Fruit fly (Drosophila melanogaster) whole organism, embryonic: ENCODE measurements around the gene Catsup.

Experiments used
- B-H2 ChIP-seq: fragments of 200-800 bp; sonication (Bioruptor generic); optimal IDR thresholded peaks from 2 replicates; lab custom pipeline; 2018; ENCODE audit warnings: missing biosample characterization, mild to moderate bottlenecking, missing genetic modification characterization
- CG1024 ChIP-seq: fragments of 200-800 bp; sonication (Bioruptor generic); IDR thresholded peaks from 2 replicates; pipeline ENCODE4 v1.3.6; 2022; ENCODE audit warnings: missing biosample characterization, missing genetic modification characterization
- CG10543 ChIP-seq: fragments of 200-800 bp; sonication (Bioruptor generic); optimal IDR thresholded peaks from 3 replicates; lab custom pipeline; 2017; ENCODE audit warnings: missing biosample characterization, mild to moderate bottlenecking, missing genetic modification characterization, moderate library complexity
- CG11504 ChIP-seq: fragments of 200-800 bp; sonication (Bioruptor generic); optimal IDR thresholded peaks from 3 replicates; lab custom pipeline; 2019; ENCODE audit warnings: missing biosample characterization, mild to moderate bottlenecking, missing genetic modification characterization, moderate library complexity
- CG11695 ChIP-seq: fragments of 200-800 bp; sonication (Bioruptor generic); IDR thresholded peaks from 3 replicates; pipeline ENCODE4 v1.3.6; 2022; ENCODE audit warnings: missing biosample characterization, missing genetic modification characterization
- CG12104 ChIP-seq: fragments of 200-800 bp; sonication (Bioruptor generic); optimal IDR thresholded peaks from 3 replicates; lab custom pipeline; 2016; ENCODE audit warnings: missing biosample characterization, missing genetic modification characterization
- CG1233 ChIP-seq: fragments of 200-800 bp; sonication (Bioruptor generic); optimal IDR thresholded peaks from 4 replicates; lab custom pipeline; 2018; ENCODE audit warnings: missing biosample characterization, mild to moderate bottlenecking, missing genetic modification characterization
- CG13424 ChIP-seq: fragments of 200-800 bp; sonication (Bioruptor generic); optimal IDR thresholded peaks from 2 replicates; lab custom pipeline; 2019; ENCODE audit warnings: missing biosample characterization, mild to moderate bottlenecking, missing genetic modification characterization, moderate library complexity
- CG14014 ChIP-seq: fragments of 200-800 bp; sonication (Bioruptor generic); IDR thresholded peaks from 2 replicates; pipeline ENCODE4 v1.3.6; 2022; ENCODE audit warnings: missing biosample characterization, missing genetic modification characterization
- CG1602 ChIP-seq: fragments of 200-800 bp; sonication (Bioruptor generic); optimal IDR thresholded peaks from 3 replicates; lab custom pipeline; 2016; ENCODE audit warnings: missing biosample characterization, missing genetic modification characterization
- CG16813 ChIP-seq: fragments of 200-800 bp; sonication (Bioruptor generic); IDR thresholded peaks from 3 replicates; pipeline ENCODE4 v1.3.6; 2022; ENCODE audit warnings: missing biosample characterization, missing genetic modification characterization; ENCODE audit not compliant: partially characterized antibody
- CG16815 ChIP-seq: fragments of 200-800 bp; sonication (Bioruptor generic); optimal IDR thresholded peaks from 3 replicates; lab custom pipeline; 2017; ENCODE audit warnings: missing biosample characterization, mild to moderate bottlenecking, missing genetic modification characterization
- CG17359 ChIP-seq: fragments of 200-800 bp; sonication (Bioruptor generic); optimal IDR thresholded peaks from 3 replicates; lab custom pipeline; 2018; ENCODE audit warnings: missing biosample characterization, mild to moderate bottlenecking, missing genetic modification characterization, moderate library complexity
- CG32772 ChIP-seq: fragments of 200-800 bp; sonication (Bioruptor generic); IDR thresholded peaks from 2 replicates; pipeline ENCODE4 v1.3.6; 2022; ENCODE audit warnings: missing biosample characterization, missing genetic modification characterization
- CG4328 ChIP-seq: fragments of 200-800 bp; sonication (Bioruptor generic); optimal IDR thresholded peaks from 3 replicates; lab custom pipeline; 2017; ENCODE audit warnings: missing biosample characterization, missing genetic modification reagents, missing genetic modification characterization
- CG43689 ChIP-seq: fragments of 200-800 bp; sonication (Bioruptor generic); IDR thresholded peaks from 2 replicates; pipeline ENCODE4 v1.3.6; 2022; ENCODE audit warnings: missing biosample characterization, missing genetic modification characterization
- CG4617 ChIP-seq: fragments of 200-800 bp; sonication (Bioruptor generic); optimal IDR thresholded peaks from 3 replicates; lab custom pipeline; 2016; ENCODE audit warnings: missing biosample characterization, missing genetic modification characterization, borderline replicate concordance
- CG4730 ChIP-seq: fragments of 200-800 bp; sonication (Bioruptor generic); IDR thresholded peaks from 2 replicates; pipeline ENCODE4 v1.3.6; 2022; ENCODE audit warnings: missing biosample characterization, missing genetic modification characterization
- CG4820 ChIP-seq: fragments of 200-800 bp; sonication (Bioruptor generic); optimal IDR thresholded peaks from 3 replicates; lab custom pipeline; 2016; ENCODE audit warnings: missing biosample characterization, missing genetic modification characterization
- CG6813 ChIP-seq: fragments of 200-800 bp; sonication (Bioruptor generic); optimal IDR thresholded peaks from 2 replicates; lab custom pipeline; 2017; ENCODE audit warnings: missing biosample characterization, missing genetic modification characterization, mild to moderate bottlenecking, moderate library complexity, missing genetic modification reagents
- CG7556 ChIP-seq: fragments of 200-800 bp; sonication (Bioruptor generic); optimal IDR thresholded peaks from 2 replicates; lab custom pipeline; 2017; ENCODE audit warnings: missing biosample characterization, mild to moderate bottlenecking, missing genetic modification characterization
- CkIIα-i1 ChIP-seq: fragments of 200-800 bp; sonication (Bioruptor generic); IDR thresholded peaks from 2 replicates; pipeline ENCODE4 v1.3.6; 2022; ENCODE audit warnings: missing biosample characterization, missing genetic modification characterization
- Dip2 ChIP-seq: fragments of 200-800 bp; sonication (Bioruptor generic); IDR thresholded peaks from 2 replicates; pipeline ENCODE4 v1.3.6; 2022; ENCODE audit warnings: missing biosample characterization, missing genetic modification characterization
- HHEX ChIP-seq: fragments of 200-800 bp; sonication (Bioruptor generic); optimal IDR thresholded peaks from 3 replicates; lab custom pipeline; 2017; ENCODE audit warnings: missing biosample characterization, mild to moderate bottlenecking, missing genetic modification characterization, missing genetic modification reagents
- Hey ChIP-seq: fragments of 200-800 bp; sonication (Bioruptor generic); optimal IDR thresholded peaks from 3 replicates; lab custom pipeline; 2018; ENCODE audit warnings: missing biosample characterization, mild to moderate bottlenecking, missing genetic modification characterization
- Hr39 ChIP-seq: fragments of >200 bp; optimal IDR thresholded peaks from 2 replicates; lab custom pipeline; 2017
- Med ChIP-seq: fragments of 200-800 bp; sonication (Bioruptor generic); peaks from one replicate; lab custom pipeline; 2016; ENCODE audit warnings: missing biosample characterization, missing genetic modification characterization, mild to moderate bottlenecking, inconsistent platforms, moderate library complexity
- Stat92E ChIP-seq, 3 experiments: fragments of >200 bp in 2 of 3; fragments of 200-800 bp in 1 of 3; sonication (Bioruptor generic) in 1 of 3; optimal IDR thresholded peaks; 2 replicates each; lab custom pipeline; 2017 to 2019; ENCODE audit warnings: missing biosample characterization in 3 of 3, missing genetic modification characterization in 3 of 3, mild to moderate bottlenecking in 1 of 3, moderate library complexity in 1 of 3
- Vsx1 ChIP-seq: fragments of 200-800 bp; sonication (Bioruptor generic); optimal IDR thresholded peaks from 2 replicates; lab custom pipeline; 2017; ENCODE audit warnings: missing biosample characterization, mild to moderate bottlenecking, missing genetic modification characterization, missing genetic modification reagents
- Xrp1 ChIP-seq: fragments of 200-800 bp; sonication (Bioruptor generic); IDR thresholded peaks from 2 replicates; pipeline ENCODE4 v1.3.6; 2022; ENCODE audit warnings: missing biosample characterization, missing genetic modification characterization
- bigmax ChIP-seq: fragments of 200-800 bp; sonication (Bioruptor generic); optimal IDR thresholded peaks from 2 replicates; lab custom pipeline; 2018; ENCODE audit warnings: missing biosample characterization, mild to moderate bottlenecking, missing genetic modification characterization
- crp ChIP-seq, 2 experiments: fragments of 200-800 bp; sonication (Bioruptor generic); optimal IDR thresholded peaks; 2 replicates in 1 of 2; 3 replicates in 1 of 2; lab custom pipeline; 2017; ENCODE audit warnings: missing biosample characterization in 2 of 2, missing genetic modification characterization in 2 of 2, mild to moderate bottlenecking in 1 of 2, moderate library complexity in 1 of 2
- dpn ChIP-seq, 2 experiments: fragments of 200-800 bp; sonication (Bioruptor generic); optimal IDR thresholded peaks; 3 replicates each; lab custom pipeline; 2016; ENCODE audit warnings: missing biosample characterization in 2 of 2, missing genetic modification characterization in 2 of 2
- fd3F ChIP-seq: fragments of 200-800 bp; sonication (Bioruptor generic); optimal IDR thresholded peaks from 2 replicates; lab custom pipeline; 2018; ENCODE audit warnings: missing biosample characterization, mild to moderate bottlenecking, missing genetic modification characterization, moderate library complexity
- insv ChIP-seq, 2 experiments: fragments of 200-800 bp; sonication (Bioruptor generic); optimal IDR thresholded peaks; 3 replicates each; lab custom pipeline; 2016 to 2018; ENCODE audit warnings: missing biosample characterization in 2 of 2, missing genetic modification characterization in 2 of 2
- inv ChIP-seq: fragments of 200-800 bp; sonication (Bioruptor generic); IDR thresholded peaks from 2 replicates; pipeline ENCODE4 v1.3.6; 2022; ENCODE audit warnings: missing biosample characterization, missing genetic modification characterization; ENCODE audit not compliant: partially characterized antibody
- kah ChIP-seq: fragments of 200-800 bp; sonication (Bioruptor generic); optimal IDR thresholded peaks from 2 replicates; lab custom pipeline; 2018; ENCODE audit warnings: missing biosample characterization, mild to moderate bottlenecking, missing genetic modification characterization
- knrl ChIP-seq: fragments of 200-800 bp; sonication (Bioruptor generic); IDR thresholded peaks from 3 replicates; pipeline ENCODE4 v1.3.6; 2022; ENCODE audit warnings: missing biosample characterization, missing genetic modification characterization; ENCODE audit not compliant: partially characterized antibody
- lbe ChIP-seq: fragments of 200-800 bp; sonication (Bioruptor generic); optimal IDR thresholded peaks from 2 replicates; lab custom pipeline; 2016; ENCODE audit warnings: missing biosample characterization, mild to moderate bottlenecking, missing genetic modification characterization
- luna ChIP-seq: fragments of 200-800 bp; sonication (Bioruptor generic); optimal IDR thresholded peaks from 2 replicates; lab custom pipeline; 2016; ENCODE audit warnings: missing biosample characterization, missing genetic modification characterization
- mld ChIP-seq: fragments of 200-800 bp; sonication (Bioruptor generic); IDR thresholded peaks from 3 replicates; pipeline ENCODE4 v1.3.6; 2022; ENCODE audit warnings: missing biosample characterization, missing genetic modification characterization; ENCODE audit not compliant: partially characterized antibody
- nom ChIP-seq: fragments of 200-800 bp; sonication (Bioruptor generic); optimal IDR thresholded peaks from 2 replicates; lab custom pipeline; 2017; ENCODE audit warnings: missing biosample characterization, missing genetic modification characterization, mild to moderate bottlenecking, moderate library complexity, missing genetic modification reagents
- pho ChIP-seq: fragments of 200-800 bp; sonication (Bioruptor generic); optimal IDR thresholded peaks from 2 replicates; lab custom pipeline; 2016; ENCODE audit warnings: missing biosample characterization, missing genetic modification characterization
- run ChIP-seq: fragments of 200-800 bp; sonication (Bioruptor generic); optimal IDR thresholded peaks from 3 replicates; lab custom pipeline; 2018; ENCODE audit warnings: missing biosample characterization, mild to moderate bottlenecking, missing genetic modification characterization
- stc ChIP-seq: fragments of 200-800 bp; sonication (Bioruptor generic); IDR thresholded peaks from 2 replicates; pipeline ENCODE4 v1.3.6; 2022; ENCODE audit warnings: missing biosample characterization, missing genetic modification characterization
- toy ChIP-seq: fragments of 200-800 bp; sonication (Bioruptor generic); IDR thresholded peaks from 2 replicates; pipeline ENCODE4 v1.3.6; 2022; ENCODE audit warnings: missing biosample characterization, missing genetic modification characterization
- vfl ChIP-seq: fragments of 200-800 bp; sonication (Bioruptor generic); optimal IDR thresholded peaks from 2 replicates; lab custom pipeline; 2016; ENCODE audit warnings: missing biosample characterization, missing genetic modification characterization

Gene Catsup

DNA sequence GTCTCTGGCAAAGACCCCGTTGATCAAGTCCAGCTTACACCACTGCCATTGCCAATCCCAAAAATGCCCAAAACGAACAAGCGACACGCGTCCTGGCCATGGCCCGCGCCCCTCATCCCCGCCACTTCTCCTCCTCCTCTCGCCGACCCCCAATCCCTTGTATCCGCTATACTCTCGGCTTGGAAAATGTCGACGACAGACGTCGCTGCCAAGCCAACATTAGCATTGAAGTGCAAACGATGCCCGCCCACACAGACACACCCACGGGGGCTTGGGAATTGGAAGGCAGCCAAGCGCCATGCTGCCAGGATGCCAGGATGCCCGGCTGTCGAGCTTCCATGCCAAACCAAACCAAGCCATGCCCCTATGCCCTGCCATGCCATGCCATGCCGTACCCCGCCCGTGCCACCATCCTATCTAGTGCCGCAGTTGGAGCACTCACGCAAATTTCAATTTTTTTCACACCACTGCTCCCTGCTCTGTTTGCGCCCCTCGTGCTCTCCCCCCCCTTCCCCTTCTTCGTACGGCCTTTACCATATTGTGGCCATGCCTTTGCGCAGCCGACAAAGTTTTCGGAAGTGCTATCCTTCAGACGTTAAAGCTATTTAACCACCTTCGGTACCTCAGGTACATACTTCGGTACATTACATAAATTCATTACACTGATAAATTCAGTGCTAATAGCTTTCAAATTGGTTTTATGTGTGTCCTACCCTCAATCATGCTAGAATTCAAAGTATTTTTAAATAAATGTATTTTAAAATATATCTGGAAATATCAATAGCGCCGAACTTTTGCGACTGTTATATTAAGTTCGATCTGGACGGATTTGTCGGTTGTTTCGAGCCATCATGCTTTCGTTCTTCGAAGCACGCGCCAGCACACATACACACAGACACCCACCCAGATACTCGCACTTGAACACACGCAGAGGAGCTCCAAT is 20.1 kb upstream of the Catsup start (continued):
- TF ChIP-seq CG12104 (GFP tag; lab: Kevin White, UChicago) = peak; percentile 51
- TF ChIP-seq Xrp1 (GFP tag; lab: Robert Waterston, UW) = peak; percentile 79
- no peak for TF ChIP-seq mld (GFP tag; lab: Robert Waterston, UW)
- peak; percentile 74 for TF ChIP-seq nom (GFP tag; lab: Kevin White, UChicago)
- TF ChIP-seq CG4328 (GFP tag; lab: Kevin White, UChicago) = peak; percentile 55
- TF ChIP-seq crp (GFP tag; optimal IDR thresholded peaks at IDR 0.05; lab: Kevin White, UChicago) = peak in 1 of 2 experiments; percentile 34
- TF ChIP-seq insv (GFP tag; optimal IDR thresholded peaks at IDR 0.05; lab: Kevin White, UChicago) = peak in 1 of 2 experiments; percentile 44
- no peak for TF ChIP-seq CG32772 (GFP tag; lab: Robert Waterston, UW)
- peak; percentile 72 for TF ChIP-seq run
- TF ChIP-seq CG6813 (GFP tag; lab: Kevin White, UChicago) = peak; percentile 57
- peak; percentile 79 for TF ChIP-seq CG11695 (GFP tag; lab: Robert Waterston, UW)
- TF ChIP-seq knrl (GFP tag; lab: Robert Waterston, UW) = no peak
- TF ChIP-seq Vsx1 (GFP tag; lab: Kevin White, UChicago) = peak; percentile 62
- no peak for TF ChIP-seq luna (GFP tag; lab: Kevin White, UChicago)
- TF ChIP-seq lbe (GFP tag; lab: Kevin White, UChicago) = peak; percentile 65
- TF ChIP-seq kah = peak; percentile 38
- peak in 1 of 3 experiments; percentile 19 for TF ChIP-seq Stat92E (GFP tag; optimal IDR thresholded peaks at IDR 0.05; lab: Kevin White, UChicago)
- peak; percentile 4 to 72 for TF ChIP-seq dpn (GFP tag; optimal IDR thresholded peaks at IDR 0.05; lab: Kevin White, UChicago)
- peak; percentile 68 for TF ChIP-seq CG1602
- TF ChIP-seq CG11504 (tag; lab: Kevin White, UChicago) = peak; percentile 86
- peak; percentile 89 for TF ChIP-seq CG13424 (tag; lab: Kevin White, UChicago)
- TF ChIP-seq B-H2 (GFP tag; lab: Kevin White, UChicago) = peak; percentile 83
- TF ChIP-seq CG17359 = peak; percentile 72
- no peak for TF ChIP-seq Hr39
- TF ChIP-seq CG4820 = peak; percentile 61
- TF ChIP-seq CG4730 = 0 out of 2 replicates have a peak, but pooled peaks have one; percentile 6
- TF ChIP-seq stc (GFP tag; lab: Robert Waterston, UW) = 0 out of 2 replicates have a peak, but pooled peaks have one; percentile 39
- peak; percentile 71 for TF ChIP-seq HHEX
- no peak for TF ChIP-seq CG4617 (GFP tag; lab: Kevin White, UChicago)
- TF ChIP-seq CG16815 = peak; percentile 51
- TF ChIP-seq bigmax (GFP tag; lab: Kevin White, UChicago) = no peak
- TF ChIP-seq CkIIα-i1 (GFP tag; lab: Robert Waterston, UW) = no peak
- peak; percentile 80 for TF ChIP-seq fd3F (GFP tag; lab: Kevin White, UChicago)
- TF ChIP-seq vfl (GFP tag; lab: Kevin White, UChicago) = no peak
- peak; percentile 93 for TF ChIP-seq CG7556 (GFP tag; lab: Kevin White, UChicago)
- peak; percentile 31; the same call in 1 of the 2 replicates for TF ChIP-seq CG43689 (GFP tag; lab: Robert Waterston, UW)
- no peak for TF ChIP-seq CG16813 (GFP tag; lab: Robert Waterston, UW)
- peak; percentile 76 for TF ChIP-seq CG14014 (GFP tag; lab: Robert Waterston, UW)
- TF ChIP-seq toy (GFP tag; lab: Robert Waterston, UW) = no peak
- TF ChIP-seq Hey = peak; percentile 89
- no peak for TF ChIP-seq inv (GFP tag; lab: Robert Waterston, UW)
- TF ChIP-seq CG1233 (GFP tag; lab: Kevin White, UChicago) = peak; percentile 65
- peak; percentile 73 for TF ChIP-seq Med (GFP tag; lab: Kevin White, UChicago)
- peak; percentile 96 for TF ChIP-seq CG10543
- TF ChIP-seq pho = peak; percentile 26
- TF ChIP-seq CG1024 (GFP tag; lab: Robert Waterston, UW) = no peak
- TF ChIP-seq Dip2 (GFP tag; lab: Robert Waterston, UW) = no peak
